Fruit fly (Drosophila melanogaster) Kc167 (cell line): ENCODE measurements around the gene CG15170.

Experiments used
- Myc ChIP-seq: fragments of >200 bp; optimal IDR thresholded peaks from 2 replicates; lab custom pipeline; 2017; ENCODE audit warnings: missing external identifiers
- Sin3A ChIP-seq: fragments of >200 bp; optimal IDR thresholded peaks from 2 replicates; lab custom pipeline; 2018; ENCODE audit warnings: missing external identifiers
- h ChIP-seq: fragments of >200 bp; optimal IDR thresholded peaks from 3 replicates; lab custom pipeline; 2018; ENCODE audit warnings: missing external identifiers
- insv ChIP-seq: fragments of >200 bp; optimal IDR thresholded peaks from 3 replicates; lab custom pipeline; 2018; ENCODE audit warnings: missing external identifiers
- psq ChIP-seq: fragments of >200 bp; optimal IDR thresholded peaks from 2 replicates; lab custom pipeline; 2017; ENCODE audit warnings: missing external identifiers
- ttk ChIP-seq: sonication (Bioruptor generic); optimal IDR thresholded peaks from 2 replicates; lab custom pipeline; 2017; ENCODE audit warnings: missing external identifiers

CG15170 gene

DNA sequence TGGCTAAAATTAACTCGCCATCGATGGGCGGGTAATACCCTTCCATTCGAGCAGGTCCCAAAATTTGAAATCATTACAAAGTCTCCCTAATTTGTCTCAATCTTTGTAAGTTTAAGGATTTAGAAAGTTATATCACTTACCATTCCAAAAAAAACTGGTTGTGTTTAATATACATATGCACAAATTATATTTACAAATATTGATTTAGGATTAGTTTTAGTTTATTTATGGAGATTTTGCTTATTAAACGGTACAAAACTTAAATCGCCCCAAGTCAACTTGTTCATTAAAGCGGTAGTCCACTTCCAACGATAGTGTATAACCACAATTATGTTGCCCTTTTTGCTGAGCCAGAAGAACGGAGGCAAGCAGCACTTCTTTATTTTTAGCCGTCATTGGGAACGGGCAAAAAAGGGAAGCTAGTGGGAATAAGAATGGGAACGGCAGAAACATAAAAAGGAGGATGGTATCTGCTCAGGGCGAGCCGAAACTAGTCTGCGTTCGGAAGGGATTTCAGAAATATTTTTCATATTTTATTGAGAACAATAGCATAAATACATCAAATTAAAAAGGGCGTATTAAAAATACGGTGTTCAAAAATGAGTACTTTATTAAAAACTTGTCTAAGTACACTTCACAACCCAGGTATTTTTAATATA, 41.8 kb downstream of the CG15170 start:
- TF ChIP-seq ttk (lab: Kevin White, UChicago): no peak
- no peak for TF ChIP-seq psq (lab: Kevin White, UChicago)
- TF ChIP-seq h (lab: Kevin White, UChicago): no peak
- no peak for TF ChIP-seq Sin3A (lab: Kevin White, UChicago)
- no peak for TF ChIP-seq insv
- TF ChIP-seq Myc (lab: Kevin White, UChicago): no peak

DNA sequence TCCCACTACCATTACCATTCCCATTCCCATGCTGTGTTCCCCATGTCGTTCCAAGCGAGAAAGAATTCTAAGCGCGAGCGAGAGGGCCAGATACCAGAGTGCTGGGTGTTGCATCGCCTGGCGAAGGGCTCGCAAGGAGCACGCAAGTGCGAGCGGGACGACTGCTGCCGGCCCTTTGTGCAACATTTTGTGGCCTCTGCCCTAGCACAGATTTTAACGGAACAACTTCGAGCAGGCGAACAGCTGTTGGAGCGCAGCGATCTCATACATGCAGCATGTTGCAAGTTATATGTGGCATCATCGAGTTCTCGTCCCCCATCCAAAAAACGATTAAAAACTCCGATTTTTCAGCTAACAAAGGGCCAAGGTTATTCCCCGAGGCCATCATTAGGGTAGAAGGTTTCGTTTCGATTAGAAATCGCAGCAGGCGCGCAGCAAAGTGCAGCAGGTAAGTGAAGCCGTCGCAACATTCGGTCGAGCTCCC, 42.5 kb downstream of the CG15170 start:
- no peak for TF ChIP-seq ttk (lab: Kevin White, UChicago)
- no peak for TF ChIP-seq psq (lab: Kevin White, UChicago)
- no peak for TF ChIP-seq insv
- no peak for TF ChIP-seq Sin3A (lab: Kevin White, UChicago)
- no peak for TF ChIP-seq h (lab: Kevin White, UChicago)
- TF ChIP-seq Myc (lab: Kevin White, UChicago): no peak

DNA sequence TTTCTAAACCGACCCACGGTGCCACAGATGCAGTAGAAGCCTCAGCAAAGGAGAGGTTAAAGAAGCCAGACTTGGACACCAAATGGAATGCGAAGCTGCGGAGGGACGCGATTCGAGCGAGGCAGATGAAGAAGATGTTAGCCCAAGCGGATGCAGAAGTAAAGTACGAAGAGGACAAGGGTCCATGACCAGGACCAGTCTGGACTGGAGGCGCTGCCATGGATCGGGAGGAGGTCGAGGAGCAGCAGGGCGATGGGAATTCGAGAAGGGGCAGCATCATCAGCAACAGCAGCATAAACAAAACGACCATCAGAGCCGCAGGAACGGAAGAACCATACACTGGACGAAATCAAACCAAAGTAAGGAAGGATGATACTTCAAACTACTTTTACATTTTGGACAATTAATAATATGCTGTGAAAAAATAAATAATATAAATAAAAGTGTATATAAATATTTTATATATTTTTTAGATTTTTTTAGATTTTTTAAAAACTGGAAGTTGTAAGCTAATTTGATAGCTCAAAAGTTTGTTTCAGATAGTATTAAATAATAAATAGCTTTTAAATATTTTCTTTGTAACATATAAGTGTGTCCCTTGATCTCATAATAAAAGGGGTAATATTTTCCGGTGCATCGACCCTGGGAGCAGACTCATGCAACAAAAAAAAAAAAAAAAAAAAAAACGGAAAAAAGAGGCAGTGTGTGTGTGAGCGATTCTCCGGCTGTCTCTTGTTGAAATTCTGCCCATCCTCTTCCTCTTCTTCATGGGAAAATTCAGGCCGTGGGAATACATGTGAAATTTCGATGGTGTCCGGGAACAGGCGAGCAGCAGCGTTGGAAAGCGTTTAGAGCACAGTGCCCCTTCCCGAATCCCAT, 43.2 kb downstream of the CG15170 start:
- TF ChIP-seq psq (lab: Kevin White, UChicago) (no peak), h (lab: Kevin White, UChicago) (no peak), Sin3A (lab: Kevin White, UChicago) (no peak), insv (no peak), Myc (lab: Kevin White, UChicago) (no peak), ttk (lab: Kevin White, UChicago) (no peak)

DNA sequence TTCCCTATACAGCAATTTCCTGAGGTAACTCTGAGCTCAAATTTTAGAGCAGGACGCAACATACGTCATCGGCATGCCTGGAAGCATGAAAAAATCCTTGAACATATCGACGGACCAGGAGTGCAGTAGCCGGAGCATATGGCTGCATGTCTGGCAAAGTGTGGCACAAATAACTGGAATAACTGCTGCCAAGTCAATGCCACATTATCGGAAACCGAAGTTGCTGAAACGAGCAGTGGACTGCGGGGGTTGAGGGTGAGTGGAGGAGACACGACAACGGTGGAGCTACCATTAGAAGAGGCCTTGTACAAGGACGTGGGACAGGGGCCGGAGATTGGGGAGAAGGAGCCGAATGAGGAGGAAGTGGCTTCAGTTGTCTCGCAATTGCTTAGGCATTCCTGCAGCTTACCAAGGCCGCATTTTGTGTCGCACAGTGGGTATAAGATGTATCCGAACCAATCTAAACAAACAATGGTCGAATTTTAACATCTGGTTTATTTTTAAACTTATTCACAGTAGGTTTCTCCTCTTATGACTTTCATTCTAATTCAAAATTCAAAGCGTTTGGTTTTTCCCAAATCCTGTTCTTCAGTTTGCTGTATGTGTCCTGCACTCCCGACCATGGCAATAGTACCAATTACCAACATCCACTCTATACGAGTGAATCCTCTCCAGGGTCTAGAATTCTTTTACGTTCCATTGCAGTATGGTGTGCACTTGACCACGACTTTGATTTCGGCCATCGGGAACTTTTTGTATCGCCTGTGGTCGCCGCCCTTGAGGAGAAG, 44.1 kb downstream of the CG15170 start, which contains the start of gene CG46304:
CG46304 (plus strand) TSS at position 541 of the 788 bp plus-strand sequence.
- no peak for TF ChIP-seq psq (lab: Kevin White, UChicago)
- no peak for TF ChIP-seq Sin3A (lab: Kevin White, UChicago)
- TF ChIP-seq ttk (lab: Kevin White, UChicago): no peak
- no peak for TF ChIP-seq insv
- TF ChIP-seq h (lab: Kevin White, UChicago): no peak
- TF ChIP-seq Myc (lab: Kevin White, UChicago): no peak

DNA sequence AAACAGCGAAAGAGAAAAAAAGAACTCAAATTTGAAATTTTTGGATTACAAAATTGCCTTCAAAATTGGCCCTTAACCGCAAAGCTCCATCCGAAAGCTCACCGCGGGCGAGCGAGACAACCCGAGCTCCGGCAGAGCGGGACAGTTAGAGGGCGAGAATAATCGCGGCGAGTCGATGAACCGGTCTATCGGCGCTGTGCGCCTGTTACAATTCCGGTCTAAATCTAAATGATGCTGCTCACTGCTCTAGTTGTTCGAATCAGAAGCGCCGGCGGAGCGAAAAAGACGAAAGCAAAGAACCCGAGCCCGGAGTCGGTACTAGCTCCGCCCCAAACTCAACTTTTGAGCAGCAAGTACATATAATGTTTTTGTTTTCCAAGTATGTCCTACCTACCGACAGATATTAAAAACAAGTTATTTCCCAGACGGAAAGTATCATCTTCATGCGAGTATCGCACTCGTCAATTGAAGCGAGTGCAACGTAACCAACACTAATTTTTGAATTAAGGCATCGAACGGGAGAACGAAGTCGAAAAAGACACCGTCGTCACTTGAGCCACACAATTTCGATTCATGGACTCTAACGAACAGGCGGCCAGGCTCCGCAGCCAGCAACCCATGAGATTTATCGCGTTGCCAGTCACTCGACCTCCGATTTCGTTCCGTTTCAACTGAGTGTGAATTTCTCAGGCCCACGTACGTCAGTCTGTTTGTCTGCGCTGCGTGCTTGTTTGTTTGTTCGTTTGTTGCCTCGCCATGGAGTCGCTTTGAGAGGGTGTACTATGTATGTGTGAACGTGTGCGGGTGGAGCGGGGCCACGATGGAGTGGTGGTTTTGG, 45.6 kb downstream of the CG15170 start:
- no peak for TF ChIP-seq psq (lab: Kevin White, UChicago)
- no peak for TF ChIP-seq h (lab: Kevin White, UChicago)
- TF ChIP-seq Myc (lab: Kevin White, UChicago): no peak
- no peak for TF ChIP-seq ttk (lab: Kevin White, UChicago)
- TF ChIP-seq insv: no peak
- no peak for TF ChIP-seq Sin3A (lab: Kevin White, UChicago)

DNA sequence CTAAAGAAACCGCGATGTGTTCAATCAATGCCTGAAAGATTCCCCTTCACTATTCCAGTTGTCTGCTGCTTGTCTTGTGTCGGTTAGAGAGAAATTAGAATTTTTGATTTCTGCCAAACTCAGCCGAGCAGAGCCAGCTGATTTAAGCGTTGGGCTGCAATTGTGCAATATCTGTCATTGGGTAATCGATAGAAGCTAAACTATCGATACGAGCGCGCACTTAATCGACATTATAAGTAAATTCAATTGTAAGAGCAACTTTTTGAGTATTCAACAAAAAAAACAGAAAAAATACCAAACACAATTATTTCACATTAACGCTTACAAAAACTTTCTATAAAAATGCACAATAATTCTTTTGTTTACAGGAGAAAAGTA, 46.2 kb downstream of the CG15170 start, which contains the start of gene ssp3:
ssp3 (minus strand) TSS at position 164 of the 378 bp plus-strand sequence.
- no peak for TF ChIP-seq h (lab: Kevin White, UChicago)
- TF ChIP-seq ttk (lab: Kevin White, UChicago): no peak
- TF ChIP-seq psq (lab: Kevin White, UChicago): no peak
- no peak for TF ChIP-seq insv
- no peak for TF ChIP-seq Sin3A (lab: Kevin White, UChicago)
- no peak for TF ChIP-seq Myc (lab: Kevin White, UChicago)

DNA sequence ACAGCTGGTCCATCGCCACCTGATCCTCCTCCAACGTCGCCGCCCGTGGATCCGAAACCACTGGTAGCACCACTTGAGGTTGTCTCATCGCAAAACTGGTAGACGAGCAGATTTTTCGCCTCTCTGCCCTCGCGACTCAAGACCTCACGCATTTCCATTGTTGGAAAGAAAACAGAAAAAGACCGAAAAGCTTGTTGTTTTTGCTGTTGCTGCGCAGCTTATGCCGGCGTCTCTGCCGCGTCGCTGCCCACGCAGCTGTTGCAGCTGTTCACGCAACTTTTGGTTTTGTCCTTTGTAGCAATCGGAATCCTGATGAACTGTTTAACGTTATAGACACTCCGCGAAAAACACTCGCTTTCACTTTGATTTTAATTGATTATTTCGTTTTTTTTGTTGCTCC, 46.7 kb downstream of the CG15170 start:
- TF ChIP-seq psq (lab: Kevin White, UChicago): no peak
- TF ChIP-seq Sin3A (lab: Kevin White, UChicago): no peak
- TF ChIP-seq Myc (lab: Kevin White, UChicago): no peak
- no peak for TF ChIP-seq insv
- no peak for TF ChIP-seq h (lab: Kevin White, UChicago)
- no peak for TF ChIP-seq ttk (lab: Kevin White, UChicago)
